Worm (Caenorhabditis elegans) whole organism, young adult: Measurements from ENCODE around the gene F21C10.13.
A peak's percentile ranks its signal among the peaks of the same experiment; 100 is the strongest.

ENCODE experiments used
- B0019.2 ChIP-seq: fragments of 200-800 bp; sonication (Bioruptor generic); conservative IDR thresholded peaks from 2 replicates; pipeline ENCODE4 v1.3.6; 2022; ENCODE audit warnings: missing genetic modification reagents, missing genetic modification characterization, missing compliant biosample characterization
- C06A6.2 ChIP-seq: fragments of 200-800 bp; sonication (Bioruptor generic); conservative IDR thresholded peaks from 2 replicates; pipeline ENCODE4 v1.3.6; 2022; ENCODE audit warnings: missing genetic modification characterization, missing compliant biosample characterization
- D2030.7 ChIP-seq: fragments of 200-800 bp; sonication (Bioruptor generic); IDR thresholded peaks from 2 replicates; pipeline ENCODE4 v1.3.6; 2022; ENCODE audit warnings: missing genetic modification reagents, missing genetic modification characterization, missing compliant biosample characterization
- F33H1.4 ChIP-seq: fragments of 200-800 bp; sonication (Bioruptor generic); IDR thresholded peaks from 2 replicates; pipeline ENCODE4 v1.3.6; 2022; ENCODE audit warnings: missing genetic modification reagents, missing genetic modification characterization, missing compliant biosample characterization
- F37B4.10 ChIP-seq: fragments of 200-800 bp; sonication (Bioruptor generic); IDR thresholded peaks from 2 replicates; pipeline ENCODE4 v1.3.6; 2022; ENCODE audit warnings: missing genetic modification characterization, missing compliant biosample characterization
- F49E8.2 ChIP-seq: sonication (generic microtip); optimal IDR thresholded peaks from 3 replicates; lab custom pipeline; 2017; ENCODE audit warnings: missing genetic modification characterization, mild to moderate bottlenecking, missing compliant biosample characterization, antibody characterized with exemption, moderate library complexity; ENCODE audit not compliant: insufficient read depth
- F57A8.1 ChIP-seq: fragments of 200-800 bp; sonication (Bioruptor generic); optimal IDR thresholded peaks from 2 replicates; lab custom pipeline; 2018; ENCODE audit warnings: mild to moderate bottlenecking, missing genetic modification characterization, moderate library complexity, missing compliant biosample characterization
- F57C9.4 ChIP-seq: sonication (generic microtip); optimal IDR thresholded peaks from 2 replicates; lab custom pipeline; 2017; ENCODE audit warnings: mild to moderate bottlenecking, missing genetic modification characterization, missing compliant biosample characterization
- K11D2.4 ChIP-seq: fragments of 200-800 bp; sonication (Bioruptor generic); IDR thresholded peaks from 2 replicates; pipeline ENCODE4 v1.3.6; 2022; ENCODE audit warnings: missing genetic modification reagents, missing genetic modification characterization, missing compliant biosample characterization
- T07F8.4 ChIP-seq: sonication (generic microtip); optimal IDR thresholded peaks from 2 replicates; lab custom pipeline; 2016; ENCODE audit warnings: mild to moderate bottlenecking, missing genetic modification characterization, moderate library complexity, missing compliant biosample characterization
- T26A5.8 ChIP-seq: sonication (generic microtip); optimal IDR thresholded peaks from 2 replicates; lab custom pipeline; 2016; ENCODE audit warnings: missing genetic modification characterization, missing compliant biosample characterization
- Y53G8AR.9 ChIP-seq: fragments of 200-800 bp; sonication (Bioruptor generic); conservative IDR thresholded peaks from 2 replicates; pipeline ENCODE4 v1.3.6; 2022; ENCODE audit warnings: missing genetic modification reagents, missing genetic modification characterization, missing compliant biosample characterization
- Y56A3A.18 ChIP-seq: fragments of 200-800 bp; sonication (Bioruptor generic); IDR thresholded peaks from 2 replicates; pipeline ENCODE4 v1.3.6; 2022; ENCODE audit warnings: missing genetic modification reagents, missing genetic modification characterization, missing compliant biosample characterization
- Y79H2A.3 ChIP-seq: fragments of 200-800 bp; sonication (Bioruptor generic); conservative IDR thresholded peaks from 2 replicates; pipeline ENCODE4 v1.3.6; 2022; ENCODE audit warnings: missing genetic modification reagents, missing genetic modification characterization, missing compliant biosample characterization
- ZK185.1 ChIP-seq: sonication (generic microtip); optimal IDR thresholded peaks from 2 replicates; lab custom pipeline; 2016; ENCODE audit warnings: mild to moderate bottlenecking, missing genetic modification characterization, missing compliant biosample characterization; ENCODE audit not compliant: poor library complexity, severe bottlenecking
- ama-1 ChIP-seq, 3 experiments: fragments of 150-350 bp in 1 of 3; sonication (generic microtip) in 2 of 3; optimal IDR thresholded peaks; 2 replicates each; lab custom pipeline; 2014 to 2018; ENCODE audit warnings: missing biosample characterization in 2 of 3, missing genetic modification characterization in 2 of 3, missing genetic modification reagents in 2 of 3
- attf-5 ChIP-seq: fragments of 200-800 bp; sonication (Bioruptor generic); optimal IDR thresholded peaks from 2 replicates; lab custom pipeline; 2018; ENCODE audit warnings: mild to moderate bottlenecking, missing genetic modification characterization, missing compliant biosample characterization
- bed-1 ChIP-seq: fragments of 200-800 bp; sonication (Bioruptor generic); IDR thresholded peaks from 2 replicates; pipeline ENCODE4 v1.3.6; 2022; ENCODE audit warnings: missing genetic modification reagents, missing genetic modification characterization, missing compliant biosample characterization
- bed-2 ChIP-seq: fragments of 200-800 bp; sonication (Bioruptor generic); IDR thresholded peaks from 2 replicates; pipeline ENCODE4 v1.3.6; 2022; ENCODE audit warnings: missing genetic modification reagents, missing genetic modification characterization, missing compliant biosample characterization
- die-1 ChIP-seq: sonication (generic microtip); optimal IDR thresholded peaks from 2 replicates; lab custom pipeline; 2016; ENCODE audit warnings: missing genotype, mild to moderate bottlenecking, missing genetic modification characterization, missing compliant biosample characterization
- dpff-1 ChIP-seq: sonication (generic microtip); optimal IDR thresholded peaks from 2 replicates; lab custom pipeline; 2017; ENCODE audit warnings: mild to moderate bottlenecking, missing genetic modification characterization, missing compliant biosample characterization
- egl-44 ChIP-seq: fragments of 200-800 bp; sonication (Bioruptor generic); IDR thresholded peaks from 2 replicates; pipeline ENCODE4 v1.3.6; 2022; ENCODE audit warnings: missing genetic modification reagents, missing genetic modification characterization, missing compliant biosample characterization
- gei-17 ChIP-seq: fragments of 200-800 bp; sonication (Bioruptor generic); optimal IDR thresholded peaks from 2 replicates; lab custom pipeline; 2018; ENCODE audit warnings: mild to moderate bottlenecking, missing genetic modification characterization, missing compliant biosample characterization
- him-1 ChIP-seq: sonication (generic microtip); optimal IDR thresholded peaks from 2 replicates; lab custom pipeline; 2016; ENCODE audit warnings: missing genotype, missing genetic modification reagents, missing genetic modification characterization, missing compliant biosample characterization
- hlh-26 ChIP-seq: fragments of 200-800 bp; sonication (Bioruptor generic); conservative IDR thresholded peaks from 2 replicates; pipeline ENCODE4 v1.3.6; 2022; ENCODE audit warnings: missing genetic modification reagents, missing genetic modification characterization, missing compliant biosample characterization
- hmg-20 ChIP-seq: fragments of 200-800 bp; sonication (Bioruptor generic); IDR thresholded peaks from 2 replicates; pipeline ENCODE4 v1.3.6; 2022; ENCODE audit warnings: missing genetic modification reagents, missing genetic modification characterization, missing compliant biosample characterization
- hrde-1 ChIP-seq: sonication (generic microtip); optimal IDR thresholded peaks from 2 replicates; lab custom pipeline; 2016; ENCODE audit warnings: missing genetic modification characterization, mild to moderate bottlenecking, missing compliant biosample characterization, moderate library complexity, missing genotype, missing genetic modification reagents, borderline replicate concordance
- let-607 ChIP-seq, 2 experiments: fragments of 200-800 bp in 1 of 2; sonication (Bioruptor generic) in 1 of 2; sonication (generic microtip) in 1 of 2; optimal IDR thresholded peaks; 2 replicates each; lab custom pipeline; 2016 to 2018; ENCODE audit warnings: mild to moderate bottlenecking in 2 of 2, missing compliant biosample characterization in 2 of 2, missing genetic modification characterization in 2 of 2, moderate library complexity in 2 of 2, missing genotype in 1 of 2
- lin-26 ChIP-seq: fragments of 200-800 bp; sonication (Bioruptor generic); IDR thresholded peaks from 2 replicates; pipeline ENCODE4 v1.3.6; 2022; ENCODE audit warnings: missing genetic modification reagents, missing genetic modification characterization, missing compliant biosample characterization
- lin-35 ChIP-seq, 3 experiments: fragments of 150-350 bp in 2 of 3; sonication (generic microtip) in 1 of 3; optimal IDR thresholded peaks; 2 replicates each; lab custom pipeline; 2014 to 2018; ENCODE audit warnings: missing biosample characterization in 3 of 3, missing genetic modification characterization in 3 of 3, missing genetic modification reagents in 3 of 3
- lin-40 ChIP-seq: sonication (generic microtip); optimal IDR thresholded peaks from 2 replicates; lab custom pipeline; 2016; ENCODE audit warnings: missing genetic modification characterization, mild to moderate bottlenecking, missing compliant biosample characterization, missing genotype, missing genetic modification reagents
- lsl-1 ChIP-seq: fragments of 200-800 bp; sonication (Bioruptor generic); optimal IDR thresholded peaks from 2 replicates; lab custom pipeline; 2018; ENCODE audit warnings: mild to moderate bottlenecking, missing genetic modification characterization, moderate library complexity, missing compliant biosample characterization
- madf-3 ChIP-seq: fragments of 200-800 bp; sonication (Bioruptor generic); IDR thresholded peaks from 2 replicates; pipeline ENCODE4 v1.3.6; 2022; ENCODE audit warnings: missing genetic modification reagents, missing genetic modification characterization, missing compliant biosample characterization
- nfya-1 ChIP-seq: sonication (generic microtip); optimal IDR thresholded peaks from 2 replicates; lab custom pipeline; 2017; ENCODE audit warnings: antibody characterized with exemption, missing compliant biosample characterization, missing genetic modification characterization, borderline replicate concordance; ENCODE audit not compliant: insufficient read depth
- nfyb-1 ChIP-seq: fragments of 200-800 bp; sonication (Bioruptor generic); IDR thresholded peaks from 2 replicates; pipeline ENCODE4 v1.3.6; 2022; ENCODE audit warnings: missing genetic modification reagents, missing genetic modification characterization, missing compliant biosample characterization
- nhr-179 ChIP-seq: sonication (generic microtip); optimal IDR thresholded peaks from 2 replicates; lab custom pipeline; 2016; ENCODE audit warnings: mild to moderate bottlenecking, missing genetic modification characterization, missing compliant biosample characterization
- nhr-80 ChIP-seq: sonication (generic microtip); optimal IDR thresholded peaks from 2 replicates; lab custom pipeline; 2016; ENCODE audit warnings: missing genetic modification characterization, missing compliant biosample characterization
- rcor-1 ChIP-seq: fragments of 200-800 bp; sonication (Bioruptor generic); IDR thresholded peaks from 2 replicates; pipeline ENCODE4 v1.3.6; 2022; ENCODE audit warnings: missing genetic modification reagents, missing genetic modification characterization, missing compliant biosample characterization
- rec-8 ChIP-seq, 2 experiments: sonication (generic microtip); optimal IDR thresholded peaks; 2 replicates each; lab custom pipeline; 2016; ENCODE audit warnings: mild to moderate bottlenecking in 2 of 2, missing genetic modification characterization in 2 of 2, missing genetic modification reagents in 2 of 2, missing genotype in 2 of 2, missing biosample characterization in 1 of 2, missing compliant biosample characterization in 1 of 2, moderate library complexity in 1 of 2
- repo-1 ChIP-seq: sonication (generic microtip); optimal IDR thresholded peaks from 2 replicates; lab custom pipeline; 2017; ENCODE audit warnings: mild to moderate bottlenecking, missing genetic modification characterization, missing compliant biosample characterization
- rpc-1 ChIP-seq, 2 experiments: fragments of 150-350 bp in 1 of 2; sonication (generic microtip) in 1 of 2; optimal IDR thresholded peaks; 2 replicates each; lab custom pipeline; 2014 to 2018; ENCODE audit warnings: missing biosample characterization in 1 of 2, missing genetic modification characterization in 1 of 2, missing genetic modification reagents in 1 of 2, missing genotype in 1 of 2
- snpc-1.3 ChIP-seq: sonication (generic microtip); optimal IDR thresholded peaks from 2 replicates; lab custom pipeline; 2017; ENCODE audit warnings: missing genetic modification characterization, mild to moderate bottlenecking, missing compliant biosample characterization, antibody characterized with exemption, moderate library complexity, missing genotype, missing genetic modification reagents; ENCODE audit not compliant: insufficient read depth
- tbp1 ChIP-seq: fragments of 200-800 bp; sonication (Bioruptor generic); optimal IDR thresholded peaks from 2 replicates; lab custom pipeline; 2018; ENCODE audit warnings: mild to moderate bottlenecking, missing genetic modification characterization, missing compliant biosample characterization
- tbx-9 ChIP-seq: sonication (generic microtip); optimal IDR thresholded peaks from 2 replicates; lab custom pipeline; 2016; ENCODE audit warnings: borderline replicate concordance, missing genetic modification characterization, inconsistent platforms, missing compliant biosample characterization
- ztf-18 ChIP-seq: sonication (generic microtip); optimal IDR thresholded peaks from 2 replicates; lab custom pipeline; 2016; ENCODE audit warnings: missing genotype, mild to moderate bottlenecking, missing genetic modification characterization, missing compliant biosample characterization
- ztf-22 ChIP-seq: fragments of 200-800 bp; sonication (Bioruptor generic); optimal IDR thresholded peaks from 2 replicates; lab custom pipeline; 2018; ENCODE audit warnings: mild to moderate bottlenecking, missing genetic modification characterization, moderate library complexity, missing compliant biosample characterization
- ztf-25 ChIP-seq: fragments of 200-800 bp; sonication (Bioruptor generic); IDR thresholded peaks from 2 replicates; pipeline ENCODE4 v1.3.6; 2022; ENCODE audit warnings: missing genetic modification reagents, missing genetic modification characterization, missing compliant biosample characterization

F21C10.13 gene

ce11 chrV:9088758-9089157, 33.3 kb upstream of the F21C10.13 start (continued):
- TF ChIP-seq lsl-1 (GFP tag; lab: Kevin White, UChicago) (no peak), ZK185.1 (no peak), F49E8.2 (tag; lab: Kevin White, UChicago) (no peak), rpc-1 (optimal IDR thresholded peaks at IDR 0.05; lab: Kevin White, UChicago) (no peak), rpc-1 (tag; optimal IDR thresholded peaks at IDR 0.05; lab: Kevin White, UChicago) (no peak), ztf-18 (tag; lab: Kevin White, UChicago) (no peak), bed-2 (GFP tag; lab: Robert Waterston, UW) (no peak), tbx-9 (tag; lab: Kevin White, UChicago) (no peak), T26A5.8 (tag; lab: Kevin White, UChicago) (no peak), tbp1 (GFP tag; lab: Kevin White, UChicago) (peak; percentile 21), egl-44 (GFP tag; lab: Robert Waterston, UW) (0 out of 2 replicates have a peak, but pooled peaks have one; percentile 20), him-1 (tag; lab: Kevin White, UChicago) (no peak), let-607 (tag; optimal IDR thresholded peaks at IDR 0.05; lab: Kevin White, UChicago) (peak in 1 of 2 experiments; percentile 19), ztf-25 (GFP tag; lab: Robert Waterston, UW) (no peak), die-1 (tag; lab: Kevin White, UChicago) (no peak), C06A6.2 (no peak), hlh-26 (GFP tag; lab: Robert Waterston, UW) (no peak), Y53G8AR.9 (GFP tag; lab: Robert Waterston, UW) (no peak), dpff-1 (tag; lab: Kevin White, UChicago) (no peak), K11D2.4 (no peak), ama-1 (optimal IDR thresholded peaks at IDR 0.05; lab: Kevin White, UChicago) (peak; percentile 82), ama-1 (GFP tag; optimal IDR thresholded peaks at IDR 0.05; lab: Kevin White, UChicago) (no peak), D2030.7 (GFP tag; lab: Robert Waterston, UW) (no peak), attf-5 (GFP tag; lab: Kevin White, UChicago) (no peak), Y56A3A.18 (no peak), nhr-179 (tag; lab: Kevin White, UChicago) (no peak), repo-1 (peak; percentile 10), snpc-1.3 (tag; lab: Kevin White, UChicago) (no peak), F57A8.1 (GFP tag; lab: Kevin White, UChicago) (no peak), rcor-1 (GFP tag; lab: Robert Waterston, UW) (no peak), lin-26 (GFP tag; lab: Robert Waterston, UW) (peak; percentile 37; the same call in 1 of the 2 replicates), nfya-1 (no peak), F37B4.10 (GFP tag; lab: Robert Waterston, UW) (no peak), B0019.2 (no peak), F57C9.4 (tag; lab: Kevin White, UChicago) (no peak), lin-40 (tag; lab: Kevin White, UChicago) (no peak), lin-35 (GFP tag; optimal IDR thresholded peaks at IDR 0.05; lab: Kevin White, UChicago) (no peak), hrde-1 (tag; lab: Kevin White, UChicago) (no peak), rec-8 (tag; optimal IDR thresholded peaks at IDR 0.05; lab: Kevin White, UChicago) (no peak), Y79H2A.3 (no peak), gei-17 (no peak), nhr-80 (tag; lab: Kevin White, UChicago) (no peak), bed-1 (GFP tag; lab: Robert Waterston, UW) (no peak), madf-3 (GFP tag; lab: Robert Waterston, UW) (no peak), F33H1.4 (no peak), T07F8.4 (tag; lab: Kevin White, UChicago) (no peak), nfyb-1 (GFP tag; lab: Robert Waterston, UW) (peak; percentile 32), hmg-20 (GFP tag; lab: Robert Waterston, UW) (no peak), ztf-22 (GFP tag; lab: Kevin White, UChicago) (no peak)
